Fruit fly (Drosophila melanogaster): Measurements from ENCODE around the gene Eogt.

Gene Eogt

DNA sequence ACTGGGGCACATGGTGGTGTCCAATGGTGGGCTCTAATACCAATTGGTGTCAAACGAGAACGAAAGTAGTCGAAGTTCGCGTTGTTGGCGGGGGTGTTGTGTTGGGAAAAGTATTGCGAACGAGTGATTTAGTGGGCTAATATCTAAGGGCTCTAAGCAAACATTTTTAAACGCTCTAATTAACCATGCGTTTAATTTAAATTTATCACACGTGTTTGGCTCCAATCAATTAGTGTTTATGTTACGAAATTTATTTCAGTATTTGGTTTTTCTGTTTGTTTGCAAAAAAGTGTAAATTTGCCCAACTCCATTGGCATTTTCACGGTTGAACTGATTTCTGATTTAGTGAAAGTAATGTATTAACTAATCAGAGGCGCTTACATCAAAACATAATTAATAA, 39.0 kb downstream of the Eogt start, which contains the start of gene CG34447:
CG34447 (minus strand) TSS at position 101 of the 400 bp plus-strand sequence.
- TF ChIP-seq CG14014 (GFP tag; IDR thresholded peaks at IDR 0.05): no peak
- no peak for TF ChIP-seq CG15479 (GFP tag; optimal IDR thresholded peaks at IDR 0.05)
- TF ChIP-seq CG6689 (GFP tag; IDR thresholded peaks at IDR 0.05): no peak
- TF ChIP-seq Nf-YB (GFP tag; optimal IDR thresholded peaks at IDR 0.05): no peak
- TF ChIP-seq cad (GFP tag; optimal IDR thresholded peaks at IDR 0.05): no peak
- peak; percentile 8 for TF ChIP-seq Blimp-1 (GFP tag; optimal IDR thresholded peaks at IDR 0.05)
- TF ChIP-seq CG13287 (GFP tag; IDR thresholded peaks at IDR 0.05; ENCODE audit: partially characterized antibody): no peak

DNA sequence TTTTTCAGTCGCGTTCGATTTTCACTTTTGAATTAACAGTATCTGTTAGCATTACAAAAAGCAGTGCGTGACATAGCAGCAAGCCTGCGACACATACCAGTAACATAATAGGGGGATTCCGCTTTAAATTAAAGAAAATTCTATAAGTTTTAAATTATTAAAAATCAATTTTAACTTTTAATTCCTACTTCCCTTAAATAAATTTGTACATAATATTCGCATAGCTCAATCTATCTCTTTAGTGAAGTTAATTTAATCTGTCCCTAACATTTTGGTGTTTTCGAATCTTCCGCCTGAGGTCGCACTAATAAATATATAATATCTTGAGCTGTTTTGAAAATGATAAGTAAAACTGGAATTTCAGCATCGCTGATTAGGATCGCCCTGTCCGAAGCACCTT, 39.6 kb downstream of the Eogt start, which contains the start of gene CG9886:
CG9886 (plus strand) TSS at position 341 of the 400 bp plus-strand sequence.
- TF ChIP-seq CG8388 (GFP tag; optimal IDR thresholded peaks at IDR 0.05) (peak; percentile 79), B-H1 (GFP tag; IDR thresholded peaks at IDR 0.05) (peak; percentile 12; the same call in 1 of the 3 replicates), tap (tag; optimal IDR thresholded peaks at IDR 0.05) (peak; percentile 68), CG7963 (GFP tag; IDR thresholded peaks at IDR 0.05; ENCODE audit: partially characterized antibody) (no peak), Abd-B (GFP tag; optimal IDR thresholded peaks at IDR 0.05) (peak; percentile 12), CG2678 (tag; optimal IDR thresholded peaks at IDR 0.05) (peak; percentile 77), CG32532 (GFP tag; IDR thresholded peaks at IDR 0.05) (peak; percentile 70), da (GFP tag; optimal IDR thresholded peaks at IDR 0.05) (no peak), CG30403 (GFP tag; optimal IDR thresholded peaks at IDR 0.05) (peak; percentile 77), CG18011 (GFP tag; optimal IDR thresholded peaks at IDR 0.05) (peak; percentile 98), cas (GFP tag; IDR thresholded peaks at IDR 0.05) (no peak), H2.0 (GFP tag; IDR thresholded peaks at IDR 0.05) (peak; percentile 41; the same call in 1 of the 2 replicates), CG12942 (GFP tag; optimal IDR thresholded peaks at IDR 0.05) (peak; percentile 28), CG3407 (GFP tag; optimal IDR thresholded peaks at IDR 0.05) (peak; percentile 7), CHES-1-like (GFP tag; optimal IDR thresholded peaks at IDR 0.05) (no peak), Myb (GFP tag; optimal IDR thresholded peaks at IDR 0.05) (peak; percentile 44), CG12391 (tag; optimal IDR thresholded peaks at IDR 0.05) (peak; percentile 87), CG2712 (tag; optimal IDR thresholded peaks at IDR 0.05) (peak; percentile 85), CG10959 (GFP tag; IDR thresholded peaks at IDR 0.05) (0 out of 2 replicates have a peak, but pooled peaks have one; percentile 16), tio (GFP tag; optimal IDR thresholded peaks at IDR 0.05) (peak; percentile 21), Jarid2 (GFP tag; optimal IDR thresholded peaks at IDR 0.05) (peak; percentile 40), esg (GFP tag; conservative IDR thresholded peaks at IDR 0.05) (peak; percentile 38; the same call in 1 of the 2 replicates), dmrt99B (tag; optimal IDR thresholded peaks at IDR 0.05) (peak; percentile 62), CG10979 (tag; optimal IDR thresholded peaks at IDR 0.05) (peak; percentile 68), CG13424 (tag; optimal IDR thresholded peaks at IDR 0.05) (peak; percentile 83), CG10654 (GFP tag; optimal IDR thresholded peaks at IDR 0.05) (peak; percentile 41), CG13287 (GFP tag; IDR thresholded peaks at IDR 0.05; ENCODE audit: partially characterized antibody) (peak; percentile 53; the same call in 1 of the 2 replicates), CG14860 (GFP tag; IDR thresholded peaks at IDR 0.05; ENCODE audit: partially characterized antibody) (no peak), CG6791 (GFP tag; IDR thresholded peaks at IDR 0.05; ENCODE audit: partially characterized antibody) (no peak), Hr3 (GFP tag; optimal IDR thresholded peaks at IDR 0.05) (peak; percentile 54), Blimp-1 (GFP tag; optimal IDR thresholded peaks at IDR 0.05) (peak; percentile 73), CG10366 (GFP tag; IDR thresholded peaks at IDR 0.05) (peak; percentile 50), CG13775 (GFP tag; optimal IDR thresholded peaks at IDR 0.05) (peak; percentile 67), Vsx1 (GFP tag; optimal IDR thresholded peaks at IDR 0.05) (peak; percentile 44), Mrtf (GFP tag; IDR thresholded peaks at IDR 0.05) (no peak), eve (GFP tag; optimal IDR thresholded peaks at IDR 0.05) (no peak), sim (GFP tag; IDR thresholded peaks at IDR 0.05) (peak; percentile 32; the same call in 1 of the 2 replicates), bsh (GFP tag; optimal IDR thresholded peaks at IDR 0.05) (peak in 1 of 2 experiments; percentile 76), Six4 (GFP tag; optimal IDR thresholded peaks at IDR 0.05) (peak; percentile 48), unpg (GFP tag; optimal IDR thresholded peaks at IDR 0.05) (peak; percentile 87), Elba2 (GFP tag; optimal IDR thresholded peaks at IDR 0.05) (no peak), Rfx (GFP tag; IDR thresholded peaks at IDR 0.05) (peak; percentile 61), HHEX (GFP tag; optimal IDR thresholded peaks at IDR 0.05) (peak; percentile 41)

Data from whole organism, embryonic.